Fruit fly (Drosophila melanogaster) whole organism, embryonic: Measurements from ENCODE around the gene CG3902.

Source experiments
- Aef1 ChIP-seq: fragments of 200-800 bp; sonication (Bioruptor generic); IDR thresholded peaks from 3 replicates; pipeline ENCODE4 v1.3.6; 2022; ENCODE audit warnings: missing biosample characterization, missing genetic modification characterization
- Asciz ChIP-seq: fragments of 200-800 bp; sonication (Bioruptor generic); optimal IDR thresholded peaks from 2 replicates; lab custom pipeline; 2017; ENCODE audit warnings: missing biosample characterization, mild to moderate bottlenecking, missing genetic modification characterization, missing genetic modification reagents
- CG11560 ChIP-seq: fragments of 200-800 bp; sonication (Bioruptor generic); IDR thresholded peaks from 3 replicates; pipeline ENCODE4 v1.3.6; 2022; ENCODE audit warnings: missing biosample characterization, missing genetic modification characterization
- CG12744 ChIP-seq: fragments of 200-800 bp; sonication (Bioruptor generic); optimal IDR thresholded peaks from 2 replicates; lab custom pipeline; 2016; ENCODE audit warnings: missing biosample characterization, missing genetic modification characterization
- CG13775 ChIP-seq: fragments of 200-800 bp; sonication (Bioruptor generic); optimal IDR thresholded peaks from 3 replicates; lab custom pipeline; 2017; ENCODE audit warnings: missing biosample characterization, mild to moderate bottlenecking, missing genetic modification characterization
- CG14441 ChIP-seq: fragments of 200-800 bp; sonication (Bioruptor generic); IDR thresholded peaks from 2 replicates; pipeline ENCODE4 v1.3.6; 2022; ENCODE audit warnings: missing biosample characterization, missing genetic modification characterization
- CG1529 ChIP-seq: fragments of 200-800 bp; sonication (Bioruptor generic); optimal IDR thresholded peaks from 3 replicates; lab custom pipeline; 2018; ENCODE audit warnings: missing biosample characterization, missing genetic modification characterization
- CG15514 ChIP-seq: fragments of 200-800 bp; sonication (Bioruptor generic); optimal IDR thresholded peaks from 3 replicates; lab custom pipeline; 2017; ENCODE audit warnings: missing biosample characterization, missing genetic modification characterization, mild to moderate bottlenecking, moderate library complexity, missing genetic modification reagents
- CG1792 ChIP-seq: fragments of 200-800 bp; sonication (Bioruptor generic); optimal IDR thresholded peaks from 2 replicates; lab custom pipeline; 2016; ENCODE audit warnings: missing biosample characterization, missing genetic modification characterization
- CG32767 ChIP-seq: fragments of 200-800 bp; sonication (Bioruptor generic); IDR thresholded peaks from 2 replicates; pipeline ENCODE4 v1.3.6; 2022; ENCODE audit warnings: missing biosample characterization, missing genetic modification characterization
- CG34224 ChIP-seq: fragments of 200-800 bp; sonication (Bioruptor generic); IDR thresholded peaks from 3 replicates; pipeline ENCODE4 v1.3.6; 2022; ENCODE audit warnings: missing biosample characterization, missing genetic modification characterization; ENCODE audit not compliant: partially characterized antibody
- CG6175 ChIP-seq: fragments of 200-800 bp; sonication (Bioruptor generic); IDR thresholded peaks from 3 replicates; pipeline ENCODE4 v1.3.6; 2022; ENCODE audit warnings: missing biosample characterization, missing genetic modification characterization
- CG6854 ChIP-seq: fragments of 200-800 bp; sonication (Bioruptor generic); optimal IDR thresholded peaks from 3 replicates; lab custom pipeline; 2017; ENCODE audit warnings: missing biosample characterization, mild to moderate bottlenecking, missing genetic modification characterization
- CG7839 ChIP-seq: fragments of 200-800 bp; sonication (Bioruptor generic); optimal IDR thresholded peaks from 3 replicates; lab custom pipeline; 2018; ENCODE audit warnings: missing biosample characterization, mild to moderate bottlenecking, missing genetic modification characterization, moderate library complexity
- CG8089 ChIP-seq: fragments of 200-800 bp; sonication (Bioruptor generic); optimal IDR thresholded peaks from 3 replicates; lab custom pipeline; 2016; ENCODE audit warnings: missing biosample characterization, missing genetic modification characterization
- CG8388 ChIP-seq: fragments of 200-800 bp; sonication (Bioruptor generic); optimal IDR thresholded peaks from 2 replicates; lab custom pipeline; 2019; ENCODE audit warnings: missing biosample characterization, mild to moderate bottlenecking, missing genetic modification characterization, moderate library complexity
- CG8924 ChIP-seq: fragments of 200-800 bp; optimal IDR thresholded peaks from 3 replicates; lab custom pipeline; 2019; ENCODE audit warnings: missing biosample characterization, mild to moderate bottlenecking, missing genetic modification characterization, moderate library complexity
- D19B ChIP-seq: fragments of 200-800 bp; sonication (Bioruptor generic); optimal IDR thresholded peaks from 2 replicates; lab custom pipeline; 2017; ENCODE audit warnings: missing biosample characterization, mild to moderate bottlenecking, missing genetic modification characterization
- HLH4C ChIP-seq: fragments of 200-800 bp; sonication (Bioruptor generic); IDR thresholded peaks from 3 replicates; pipeline ENCODE4 v1.3.6; 2022; ENCODE audit warnings: missing biosample characterization, missing genetic modification characterization; ENCODE audit not compliant: partially characterized antibody
- Hand ChIP-seq: fragments of 200-800 bp; sonication (Bioruptor generic); optimal IDR thresholded peaks from 2 replicates; lab custom pipeline; 2017; ENCODE audit warnings: mild to moderate bottlenecking, missing biosample characterization, missing genetic modification reagents, missing genetic modification characterization
- MBD-R2 ChIP-seq: fragments of 200-800 bp; sonication (Bioruptor generic); IDR thresholded peaks from 2 replicates; pipeline ENCODE4 v1.3.6; 2022; ENCODE audit warnings: missing biosample characterization, missing genetic modification characterization
- MESR4 ChIP-seq: fragments of 200-800 bp; sonication (Bioruptor generic); optimal IDR thresholded peaks from 2 replicates; lab custom pipeline; 2018; ENCODE audit warnings: missing biosample characterization, mild to moderate bottlenecking, missing genetic modification characterization, moderate library complexity
- Mad ChIP-seq: fragments of 200-800 bp; sonication (Bioruptor generic); optimal IDR thresholded peaks from 2 replicates; lab custom pipeline; 2016; ENCODE audit warnings: missing biosample characterization, missing genetic modification characterization
- Med ChIP-seq: fragments of 200-800 bp; sonication (Bioruptor generic); peaks from one replicate; lab custom pipeline; 2016; ENCODE audit warnings: missing biosample characterization, missing genetic modification characterization, mild to moderate bottlenecking, inconsistent platforms, moderate library complexity
- NC2β ChIP-seq: fragments of 200-800 bp; sonication (Bioruptor generic); optimal IDR thresholded peaks from 2 replicates; lab custom pipeline; 2016; ENCODE audit warnings: missing biosample characterization, missing genetic modification characterization
- ac ChIP-seq: fragments of 200-800 bp; sonication (Bioruptor generic); optimal IDR thresholded peaks from 3 replicates; lab custom pipeline; 2017; ENCODE audit warnings: missing biosample characterization, mild to moderate bottlenecking, missing genetic modification characterization
- al ChIP-seq: fragments of 200-800 bp; sonication (Bioruptor generic); IDR thresholded peaks from 2 replicates; pipeline ENCODE4 v1.3.6; 2022; ENCODE audit warnings: missing biosample characterization, missing genetic modification characterization
- ara ChIP-seq: fragments of 200-800 bp; sonication (Bioruptor generic); IDR thresholded peaks from 2 replicates; pipeline ENCODE4 v1.3.6; 2022; ENCODE audit warnings: missing biosample characterization, missing genetic modification characterization
- ato ChIP-seq: fragments of 200-800 bp; sonication (Bioruptor generic); IDR thresholded peaks from 2 replicates; pipeline ENCODE4 v1.3.6; 2022; ENCODE audit warnings: missing biosample characterization, missing genetic modification characterization; ENCODE audit not compliant: partially characterized antibody
- bab2 ChIP-seq: fragments of 200-800 bp; sonication (Bioruptor generic); optimal IDR thresholded peaks from 2 replicates; lab custom pipeline; 2016; ENCODE audit warnings: missing biosample characterization, missing genetic modification characterization
- da ChIP-seq: fragments of 200-800 bp; sonication (Bioruptor generic); optimal IDR thresholded peaks from 2 replicates; lab custom pipeline; 2016; ENCODE audit warnings: missing biosample characterization, missing genetic modification characterization
- ems ChIP-seq: fragments of 200-800 bp; sonication (Bioruptor generic); optimal IDR thresholded peaks from 3 replicates; lab custom pipeline; 2016; ENCODE audit warnings: missing biosample characterization, missing genetic modification characterization
- fu2 ChIP-seq: fragments of 200-800 bp; sonication (Bioruptor generic); optimal IDR thresholded peaks from 2 replicates; lab custom pipeline; 2016; ENCODE audit warnings: missing biosample characterization, missing genetic modification characterization
- gce ChIP-seq: fragments of 200-800 bp; sonication (Bioruptor generic); IDR thresholded peaks from 3 replicates; pipeline ENCODE4 v1.3.6; 2022; ENCODE audit warnings: missing biosample characterization, missing genetic modification characterization
- hkb ChIP-seq, 2 experiments: fragments of 200-800 bp in 1 of 2; fragments of >200 bp in 1 of 2; sonication (Bioruptor generic) in 1 of 2; IDR thresholded peaks in 1 of 2; optimal IDR thresholded peaks in 1 of 2; 2 replicates each; pipeline versions ENCODE4 v1.3.6 to Lab custom; 2017 to 2022; ENCODE audit warnings: missing biosample characterization in 1 of 2, missing genetic modification characterization in 1 of 2
- hth ChIP-seq: fragments of >200 bp; optimal IDR thresholded peaks from 2 replicates; lab custom pipeline; 2017; ENCODE audit warnings: inconsistent platforms
- jigr1 ChIP-seq: fragments of 200-800 bp; sonication (Bioruptor generic); IDR thresholded peaks from 3 replicates; pipeline ENCODE4 v1.3.6; 2022; ENCODE audit warnings: missing biosample characterization, missing genetic modification characterization
- klu ChIP-seq: fragments of 200-800 bp; sonication (Bioruptor generic); IDR thresholded peaks from 2 replicates; pipeline ENCODE4 v1.3.6; 2022; ENCODE audit warnings: missing biosample characterization, missing genetic modification characterization
- otp ChIP-seq: fragments of 200-800 bp; sonication (Bioruptor generic); IDR thresholded peaks from 3 replicates; pipeline ENCODE4, ENCODE4 v1.3.6; 2022; ENCODE audit warnings: missing biosample characterization, missing genetic modification characterization
- p53 ChIP-seq: fragments of 200-800 bp; sonication (Bioruptor generic); optimal IDR thresholded peaks from 2 replicates; lab custom pipeline; 2016; ENCODE audit warnings: missing biosample characterization, missing genetic modification characterization
- pnt ChIP-seq: fragments of 200-800 bp; sonication (Bioruptor generic); optimal IDR thresholded peaks from 3 replicates; lab custom pipeline; 2016; ENCODE audit warnings: missing biosample characterization, missing genetic modification characterization
- prd ChIP-seq, 3 experiments: fragments of >200 bp in 2 of 3; fragments of 200-800 bp in 1 of 3; sonication (Bioruptor generic) in 1 of 3; optimal IDR thresholded peaks in 2 of 3; IDR thresholded peaks in 1 of 3; 2 replicates in 2 of 3; 3 replicates in 1 of 3; pipeline versions ENCODE4 v1.3.6 to Lab custom; 2017 to 2022; ENCODE audit warnings: missing biosample characterization in 1 of 3, missing genetic modification characterization in 1 of 3
- ranshi ChIP-seq: fragments of 200-800 bp; sonication (Bioruptor generic); IDR thresholded peaks from 2 replicates; pipeline ENCODE4 v1.3.6; 2022; ENCODE audit warnings: missing biosample characterization, missing genetic modification characterization
- ro ChIP-seq: fragments of 200-800 bp; sonication (Bioruptor generic); IDR thresholded peaks from 2 replicates; pipeline ENCODE4 v1.3.6; 2022; ENCODE audit warnings: missing biosample characterization, missing genetic modification characterization
- sc ChIP-seq, 3 experiments: fragments of >200 bp in 2 of 3; fragments of 200-800 bp in 1 of 3; sonication (Bioruptor generic) in 1 of 3; optimal IDR thresholded peaks; 2 replicates in 2 of 3; 3 replicates in 1 of 3; lab custom pipeline; 2017; ENCODE audit warnings: mild to moderate bottlenecking in 1 of 3, missing biosample characterization in 1 of 3, missing genetic modification characterization in 1 of 3, missing genetic modification reagents in 1 of 3
- sens ChIP-seq: fragments of 200-800 bp; sonication (Bioruptor generic); peaks from one replicate; lab custom pipeline; 2016; ENCODE audit warnings: missing biosample characterization, missing genetic modification characterization
- seq ChIP-seq: fragments of 200-800 bp; sonication (Bioruptor generic); IDR thresholded peaks from 2 replicates; pipeline ENCODE4 v1.3.6; 2022; ENCODE audit warnings: missing biosample characterization, missing genetic modification characterization
- stwl ChIP-seq: fragments of 200-800 bp; sonication (Bioruptor generic); optimal IDR thresholded peaks from 3 replicates; lab custom pipeline; 2018; ENCODE audit warnings: missing biosample characterization, mild to moderate bottlenecking, missing genetic modification characterization, moderate library complexity
- zf30C ChIP-seq: fragments of 200-800 bp; sonication (Bioruptor generic); optimal IDR thresholded peaks from 3 replicates; lab custom pipeline; 2018; ENCODE audit warnings: missing biosample characterization, mild to moderate bottlenecking, missing genetic modification characterization
- zfh2 ChIP-seq: fragments of 200-800 bp; sonication (Bioruptor generic); optimal IDR thresholded peaks from 2 replicates; lab custom pipeline; 2016; ENCODE audit warnings: missing biosample characterization, missing genetic modification characterization

Gene CG3902

DNA sequence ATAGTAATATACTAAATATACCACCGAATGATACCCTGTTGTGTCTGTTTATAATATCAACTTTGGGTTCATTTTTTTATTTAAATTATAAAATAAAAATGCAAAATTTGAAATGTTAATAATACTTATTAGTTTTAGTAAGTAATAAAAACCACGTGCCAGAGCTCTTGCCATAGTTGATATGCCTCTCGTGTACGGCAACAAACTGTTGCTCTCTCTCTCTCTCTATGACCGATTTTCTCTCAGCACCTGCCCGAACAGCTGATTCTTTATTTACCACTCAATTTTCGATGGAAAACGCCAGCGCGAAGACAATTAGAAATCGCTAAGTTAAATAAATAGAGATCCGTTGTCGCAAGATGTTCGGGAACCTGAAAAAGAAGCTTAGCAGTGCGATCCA is 30.6 kb downstream of the CG3902 start, which contains the start of gene Dysb:
TSS of gene Dysb (plus strand) at position 251 of the 400 bp plus-strand sequence.
- peak; percentile 90 for TF ChIP-seq CG7839
- TF ChIP-seq otp (GFP tag; lab: Robert Waterston, UW) = peak; percentile 92
- peak; percentile 36 for TF ChIP-seq fu2 (GFP tag; lab: Kevin White, UChicago)
- no peak for TF ChIP-seq CG1792 (GFP tag; lab: Kevin White, UChicago)
- TF ChIP-seq Med = peak; percentile 87
- TF ChIP-seq ro (GFP tag; lab: Robert Waterston, UW) = no peak
- peak; percentile 2 for TF ChIP-seq NC2β (GFP tag; lab: Kevin White, UChicago)
- TF ChIP-seq jigr1 (GFP tag; lab: Robert Waterston, UW) = peak; percentile 12; the same call in 1 of the 3 replicates
- TF ChIP-seq CG8089 (GFP tag; lab: Kevin White, UChicago) = no peak
- TF ChIP-seq CG12744 (GFP tag; lab: Kevin White, UChicago) = peak; percentile 65
- TF ChIP-seq da (GFP tag; lab: Kevin White, UChicago) = peak; percentile 5
- TF ChIP-seq CG32767 (GFP tag; lab: Robert Waterston, UW) = peak; percentile 70
- TF ChIP-seq Aef1 (GFP tag; lab: Robert Waterston, UW) = peak; percentile 78
- peak; percentile 34 for TF ChIP-seq pnt
- TF ChIP-seq ac (GFP tag; lab: Kevin White, UChicago) = peak; percentile 47
- TF ChIP-seq zfh2 = peak; percentile 61
- TF ChIP-seq Hand (GFP tag; lab: Kevin White, UChicago) = peak; percentile 81
- peak; percentile 81 for TF ChIP-seq ranshi (GFP tag; lab: Robert Waterston, UW)
- TF ChIP-seq hkb (optimal IDR thresholded peaks at IDR 0.05; lab: Kevin White, UChicago) = no peak
- TF ChIP-seq hkb (GFP tag; IDR thresholded peaks at IDR 0.05; lab: Robert Waterston, UW) = peak; percentile 95
- peak; percentile 77 for TF ChIP-seq D19B (GFP tag; lab: Kevin White, UChicago)
- TF ChIP-seq CG11560 (tag; lab: Robert Waterston, UW) = peak; percentile 35; the same call in 1 of the 3 replicates
- TF ChIP-seq CG8388 (GFP tag; lab: Kevin White, UChicago) = peak; percentile 88
- TF ChIP-seq HLH4C (GFP tag; lab: Robert Waterston, UW) = no peak
- TF ChIP-seq al (GFP tag; lab: Robert Waterston, UW) = peak; percentile 85
- TF ChIP-seq CG34224 (GFP tag; lab: Robert Waterston, UW) = peak; percentile 53
- TF ChIP-seq sc (optimal IDR thresholded peaks at IDR 0.05; lab: Kevin White, UChicago) = no peak
- TF ChIP-seq sc (GFP tag; optimal IDR thresholded peaks at IDR 0.05; lab: Kevin White, UChicago) = peak; percentile 66
- peak; percentile 97 for TF ChIP-seq sens (GFP tag; lab: Kevin White, UChicago)
- no peak for TF ChIP-seq hth (lab: Kevin White, UChicago)
- peak; percentile 77 for TF ChIP-seq MBD-R2 (GFP tag; lab: Robert Waterston, UW)
- peak; percentile 51 for TF ChIP-seq MESR4 (GFP tag; lab: Kevin White, UChicago)
- no peak for TF ChIP-seq ato (GFP tag; lab: Robert Waterston, UW)
- TF ChIP-seq Mad (GFP tag; lab: Kevin White, UChicago) = peak; percentile 63
- TF ChIP-seq CG14441 (GFP tag; lab: Robert Waterston, UW) = peak; percentile 90
- TF ChIP-seq CG6175 (GFP tag; lab: Robert Waterston, UW) = peak; percentile 73; the same call in 2 of the 3 replicates
- peak; percentile 74 for TF ChIP-seq bab2 (GFP tag; lab: Kevin White, UChicago)
- peak; percentile 78 for TF ChIP-seq CG13775 (GFP tag; lab: Kevin White, UChicago)
- peak; percentile 75 for TF ChIP-seq CG1529 (GFP tag; lab: Kevin White, UChicago)
- no peak for TF ChIP-seq p53 (GFP tag; lab: Kevin White, UChicago)
- peak; percentile 85 for TF ChIP-seq CG15514
- peak; percentile 88 for TF ChIP-seq ara (GFP tag; lab: Robert Waterston, UW)
- no peak for TF ChIP-seq zf30C (GFP tag; lab: Kevin White, UChicago)
- peak; percentile 91 for TF ChIP-seq Asciz (GFP tag; lab: Kevin White, UChicago)
- TF ChIP-seq seq (GFP tag; lab: Robert Waterston, UW) = peak; percentile 90
- peak; percentile 90 for TF ChIP-seq gce
- TF ChIP-seq prd (optimal IDR thresholded peaks at IDR 0.05; lab: Kevin White, UChicago) = no peak
- TF ChIP-seq prd (GFP tag; IDR thresholded peaks at IDR 0.05; lab: Robert Waterston, UW) = peak; percentile 89
- TF ChIP-seq ems = peak; percentile 62
- TF ChIP-seq klu (GFP tag; lab: Robert Waterston, UW) = peak; percentile 66
- TF ChIP-seq CG6854 (GFP tag; lab: Kevin White, UChicago) = peak; percentile 68
- TF ChIP-seq stwl (tag; lab: Kevin White, UChicago) = peak; percentile 37
- peak; percentile 91 for TF ChIP-seq CG8924 (tag; lab: Kevin White, UChicago)
